Worm (Caenorhabditis elegans): ENCODE data around the gene hach-1.
A peak's percentile ranks its signal among the peaks of the same experiment; 100 is the strongest.

The hach-1 gene

ce11 chrIII:5506023-5506597 lies 49.1 kb upstream of the hach-1 start (continued):
- peak; percentile 48 for TF ChIP-seq ztf-3 (GFP tag; optimal IDR thresholded peaks at IDR 0.05)
- TF ChIP-seq Y53G8AR.9 (GFP tag; conservative IDR thresholded peaks at IDR 0.05) = peak; percentile 89; the same call in 1 of the 2 replicates
- TF ChIP-seq attf-5 (GFP tag; optimal IDR thresholded peaks at IDR 0.05) = peak; percentile 22
- TF ChIP-seq ZK185.1 (tag; optimal IDR thresholded peaks at IDR 0.05; ENCODE audit: poor library complexity, severe bottlenecking) = peak; percentile 35
- no peak for TF ChIP-seq ztf-6 (GFP tag; IDR thresholded peaks at IDR 0.05)
- peak; percentile 67 for TF ChIP-seq atf-7 (tag; optimal IDR thresholded peaks at IDR 0.05)
- TF ChIP-seq zim-3 (tag; optimal IDR thresholded peaks at IDR 0.05) = peak; percentile 40
- peak; percentile 65 for TF ChIP-seq chd-7 (tag; optimal IDR thresholded peaks at IDR 0.05)
- no peak for TF ChIP-seq lsl-1 (GFP tag; optimal IDR thresholded peaks at IDR 0.05)
- no peak; the same call in 1 of the 2 replicates for TF ChIP-seq hmg-1.2 (GFP tag; IDR thresholded peaks at IDR 0.05)
- TF ChIP-seq madf-8 (GFP tag; conservative IDR thresholded peaks at IDR 0.05) = no peak
- TF ChIP-seq ceh-79 (tag; optimal IDR thresholded peaks at IDR 0.05) = peak; percentile 81
- TF ChIP-seq hmg-20 (GFP tag; IDR thresholded peaks at IDR 0.05) = peak; percentile 62; the same call in 1 of the 2 replicates
- peak; percentile 7 for TF ChIP-seq snpc-3.4 (tag; optimal IDR thresholded peaks at IDR 0.05)
- TF ChIP-seq efl-1 (GFP tag; optimal IDR thresholded peaks at IDR 0.05) = no peak
- no peak for TF ChIP-seq snpc-4 (GFP tag; optimal IDR thresholded peaks at IDR 0.05)
- TF ChIP-seq snpc-4 (tag; optimal IDR thresholded peaks at IDR 0.05) = peak in 1 of 4 experiments; percentile 12
- TF ChIP-seq lin-54 (GFP tag; optimal IDR thresholded peaks at IDR 0.05) = peak; percentile 37
- TF ChIP-seq egrh-3 (GFP tag; IDR thresholded peaks at IDR 0.05) = peak; percentile 4; the same call in 1 of the 2 replicates
- TF ChIP-seq ztf-26 (tag; optimal IDR thresholded peaks at IDR 0.05) = peak; percentile 66
- TF ChIP-seq lsy-27 (tag; optimal IDR thresholded peaks at IDR 0.05; ENCODE audit: borderline replicate concordance, insufficient read depth) = no peak
- TF ChIP-seq Y67H2A.10 (GFP tag; conservative IDR thresholded peaks at IDR 0.05) = no peak
- TF ChIP-seq snpc-1.1 (tag; optimal IDR thresholded peaks at IDR 0.05; ENCODE audit: insufficient read depth) = no peak
- no peak for TF ChIP-seq tbp1 (GFP tag; optimal IDR thresholded peaks at IDR 0.05)
- no peak for TF ChIP-seq Y79H2A.3 (GFP tag; conservative IDR thresholded peaks at IDR 0.05)
- peak; percentile 3 for TF ChIP-seq athp-1 (tag; optimal IDR thresholded peaks at IDR 0.05)
- peak; percentile 63 for TF ChIP-seq Y56A3A.18 (GFP tag; IDR thresholded peaks at IDR 0.05)
- peak; percentile 46; the same call in 1 of the 2 replicates for TF ChIP-seq madf-6 (GFP tag; IDR thresholded peaks at IDR 0.05)
- TF ChIP-seq nhr-90 (tag; optimal IDR thresholded peaks at IDR 0.05) = peak; percentile 52
- 0 out of 2 replicates have a peak, but pooled peaks have one; percentile 19 for TF ChIP-seq dox-1 (GFP tag; IDR thresholded peaks at IDR 0.05)
- no peak for TF ChIP-seq D2030.7 (GFP tag; IDR thresholded peaks at IDR 0.05)
- TF ChIP-seq B0035.1 (tag; optimal IDR thresholded peaks at IDR 0.05) = no peak
- peak; percentile 85 for TF ChIP-seq ekl-4 (GFP tag; IDR thresholded peaks at IDR 0.05)
- no peak for TF ChIP-seq sptf-2 (GFP tag; optimal IDR thresholded peaks at IDR 0.05)
- no peak for TF ChIP-seq snpc-1.3 (tag; optimal IDR thresholded peaks at IDR 0.05; ENCODE audit: insufficient read depth)
- TF ChIP-seq F22D6.2 (tag; optimal IDR thresholded peaks at IDR 0.05) = no peak
- TF ChIP-seq mel-28 (tag; optimal IDR thresholded peaks at IDR 0.05; ENCODE audit: borderline replicate concordance) = no peak
- no peak for TF ChIP-seq nhr-120 (GFP tag; IDR thresholded peaks at IDR 0.05)
- no peak for TF ChIP-seq F39B2.1 (GFP tag; IDR thresholded peaks at IDR 0.05)
- TF ChIP-seq egl-18 (GFP tag; IDR thresholded peaks at IDR 0.05) = no peak
